Worm (Caenorhabditis elegans): ENCODE measurements around the gene dgn-1.

DNA sequence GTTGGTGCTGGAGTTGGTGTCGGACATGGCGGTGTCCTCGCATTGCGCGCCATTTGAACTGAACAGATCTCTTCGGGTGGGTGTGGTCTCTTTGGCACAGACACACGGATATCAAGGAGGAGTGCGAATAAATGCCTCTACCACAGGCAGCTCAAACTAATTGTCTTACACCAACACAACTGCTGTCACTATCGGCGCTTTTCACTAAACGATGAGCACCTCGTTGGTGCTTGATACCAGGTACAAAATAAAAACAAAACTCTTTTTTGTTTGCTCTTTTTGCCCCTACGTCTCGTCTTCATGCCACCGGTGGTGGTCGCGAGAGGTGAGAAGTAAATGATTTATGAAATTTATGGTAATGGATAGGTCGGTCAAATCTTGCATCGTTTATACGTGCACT lies 18.1 kb downstream of the dgn-1 start, which contains the start of gene F47B10.8:
- TF ChIP-seq pha-4 (tag; optimal IDR thresholded peaks at IDR 0.05) (no peak), dve-1 (tag; optimal IDR thresholded peaks at IDR 0.05) (no peak), unc-55 (GFP tag; optimal IDR thresholded peaks at IDR 0.05) (no peak)
